Worm (Caenorhabditis elegans) whole organism, L3 larva: ENCODE measurements around the gene ttr-50.

Experiments used
- R02D3.7 ChIP-seq: fragments of 150-350 bp; optimal IDR thresholded peaks from 2 replicates; lab custom pipeline; 2014; ENCODE audit warnings: missing biosample characterization, missing genetic modification characterization
- aly-2 ChIP-seq: fragments of 150-350 bp; optimal IDR thresholded peaks from 2 replicates; lab custom pipeline; 2014; ENCODE audit warnings: missing biosample characterization, missing genetic modification characterization
- ama-1 ChIP-seq: fragments of 150-350 bp; optimal IDR thresholded peaks from 2 replicates; lab custom pipeline; 2018
- ceh-28 ChIP-seq: fragments of 150-350 bp; optimal IDR thresholded peaks from 2 replicates; lab custom pipeline; 2014; ENCODE audit warnings: missing biosample characterization, missing genetic modification reagents, missing genetic modification characterization
- ceh-82 ChIP-seq: fragments of 150-350 bp; optimal IDR thresholded peaks from 2 replicates; lab custom pipeline; 2014; ENCODE audit warnings: missing biosample characterization, missing genetic modification characterization
- ceh-9 ChIP-seq: sonication (generic microtip); optimal IDR thresholded peaks from 2 replicates; lab custom pipeline; 2018; ENCODE audit warnings: missing biosample characterization, missing genetic modification characterization
- elt-2 ChIP-seq: sonication (generic microtip); optimal IDR thresholded peaks from 2 replicates; lab custom pipeline; 2016; ENCODE audit warnings: missing genetic modification reagents, mild to moderate bottlenecking, missing genetic modification characterization, missing compliant biosample characterization
- fkh-10 ChIP-seq: sonication (generic microtip); optimal IDR thresholded peaks from 2 replicates; lab custom pipeline; 2017; ENCODE audit warnings: missing biosample characterization, missing genetic modification reagents, missing genetic modification characterization
- fkh-2 ChIP-seq: fragments of 150-350 bp; optimal IDR thresholded peaks from 2 replicates; lab custom pipeline; 2014; ENCODE audit warnings: missing biosample characterization, missing genetic modification reagents, missing genetic modification characterization
- fos-1 ChIP-seq: fragments of 150-350 bp; optimal IDR thresholded peaks from 2 replicates; lab custom pipeline; 2014; ENCODE audit warnings: missing biosample characterization, missing genetic modification characterization
- jun-1 ChIP-seq: fragments of 150-350 bp; optimal IDR thresholded peaks from 2 replicates; lab custom pipeline; 2014; ENCODE audit warnings: missing biosample characterization, missing genetic modification reagents, missing genetic modification characterization
- lin-39 ChIP-seq: fragments of 150-350 bp; optimal IDR thresholded peaks from 2 replicates; lab custom pipeline; 2018; ENCODE audit warnings: missing biosample characterization, missing genetic modification reagents, missing genetic modification characterization
- mdl-1 ChIP-seq: fragments of 150-350 bp; optimal IDR thresholded peaks from 2 replicates; lab custom pipeline; 2014; ENCODE audit warnings: missing biosample characterization, missing genetic modification characterization
- mml-1 ChIP-seq: fragments of 150-350 bp; sonication (generic microtip); optimal IDR thresholded peaks from 3 replicates; lab custom pipeline; 2014; ENCODE audit warnings: missing biosample characterization, missing genetic modification characterization
- nfya-1 ChIP-seq: sonication (generic microtip); optimal IDR thresholded peaks from 2 replicates; lab custom pipeline; 2017; ENCODE audit warnings: missing genetic modification characterization, mild to moderate bottlenecking, missing compliant biosample characterization, antibody characterized with exemption, moderate library complexity; ENCODE audit not compliant: insufficient read depth
- nhr-11 ChIP-seq: fragments of 150-350 bp; optimal IDR thresholded peaks from 2 replicates; lab custom pipeline; 2014; ENCODE audit warnings: missing biosample characterization, missing genetic modification characterization
- nhr-12 ChIP-seq: fragments of 150-350 bp; optimal IDR thresholded peaks from 2 replicates; lab custom pipeline; 2014; ENCODE audit warnings: missing biosample characterization, missing genetic modification characterization
- nhr-23 ChIP-seq: fragments of 150-350 bp; optimal IDR thresholded peaks from 2 replicates; lab custom pipeline; 2014; ENCODE audit warnings: missing biosample characterization, missing genetic modification reagents, missing genetic modification characterization
- nhr-237 ChIP-seq: fragments of 150-350 bp; optimal IDR thresholded peaks from 2 replicates; lab custom pipeline; 2014; ENCODE audit warnings: missing biosample characterization, missing genetic modification characterization
- nhr-25 ChIP-seq: sonication (generic microtip); optimal IDR thresholded peaks from 2 replicates; lab custom pipeline; 2017; ENCODE audit warnings: missing biosample characterization, missing genetic modification characterization
- nhr-43 ChIP-seq: sonication (generic microtip); optimal IDR thresholded peaks from 2 replicates; lab custom pipeline; 2016; ENCODE audit warnings: mild to moderate bottlenecking, missing genetic modification characterization, missing compliant biosample characterization; ENCODE audit not compliant: poor library complexity, severe bottlenecking
- nhr-76 ChIP-seq: fragments of 150-350 bp; sonication (generic microtip); optimal IDR thresholded peaks from 5 replicates; lab custom pipeline; 2014; ENCODE audit warnings: missing biosample characterization, missing genetic modification characterization
- nhr-77 ChIP-seq: fragments of 150-350 bp; optimal IDR thresholded peaks from 2 replicates; lab custom pipeline; 2014; ENCODE audit warnings: missing biosample characterization, missing genetic modification characterization
- pha-4 ChIP-seq: fragments of 150-350 bp; optimal IDR thresholded peaks from 2 replicates; lab custom pipeline; 2014; ENCODE audit warnings: missing biosample characterization, missing genetic modification reagents, missing genetic modification characterization
- pqm-1 ChIP-seq: fragments of 150-350 bp; optimal IDR thresholded peaks from 2 replicates; lab custom pipeline; 2017; ENCODE audit warnings: missing biosample characterization, missing genetic modification characterization, inconsistent platforms
- sea-2 ChIP-seq: fragments of 150-350 bp; sonication (generic microtip); optimal IDR thresholded peaks from 4 replicates; lab custom pipeline; 2014; ENCODE audit warnings: missing biosample characterization, missing genetic modification reagents, missing genetic modification characterization
- skn-1 ChIP-seq: fragments of 150-350 bp; optimal IDR thresholded peaks from 2 replicates; lab custom pipeline; 2014; ENCODE audit warnings: missing biosample characterization, missing genetic modification characterization
- snpc-4 ChIP-seq: fragments of 150-350 bp; optimal IDR thresholded peaks from 2 replicates; lab custom pipeline; 2014; ENCODE audit warnings: missing biosample characterization, missing genetic modification characterization
- tbx-2 ChIP-seq: sonication (generic microtip); optimal IDR thresholded peaks from 2 replicates; lab custom pipeline; 2016; ENCODE audit warnings: mild to moderate bottlenecking, missing genetic modification characterization, missing compliant biosample characterization
- unc-39 ChIP-seq: sonication (generic microtip); optimal IDR thresholded peaks from 4 replicates; lab custom pipeline; 2017; ENCODE audit warnings: missing biosample characterization, missing genetic modification characterization
- zag-1 ChIP-seq: fragments of 150-350 bp; optimal IDR thresholded peaks from 2 replicates; lab custom pipeline; 2014; ENCODE audit warnings: missing biosample characterization, missing genetic modification characterization
- ztf-11 ChIP-seq: fragments of 150-350 bp; optimal IDR thresholded peaks from 2 replicates; lab custom pipeline; 2014; ENCODE audit warnings: missing biosample characterization, missing genetic modification characterization
- ztf-4 ChIP-seq: fragments of 150-350 bp; optimal IDR thresholded peaks from 2 replicates; lab custom pipeline; 2014; ENCODE audit warnings: missing biosample characterization, missing genetic modification characterization

The ttr-50 gene

DNA sequence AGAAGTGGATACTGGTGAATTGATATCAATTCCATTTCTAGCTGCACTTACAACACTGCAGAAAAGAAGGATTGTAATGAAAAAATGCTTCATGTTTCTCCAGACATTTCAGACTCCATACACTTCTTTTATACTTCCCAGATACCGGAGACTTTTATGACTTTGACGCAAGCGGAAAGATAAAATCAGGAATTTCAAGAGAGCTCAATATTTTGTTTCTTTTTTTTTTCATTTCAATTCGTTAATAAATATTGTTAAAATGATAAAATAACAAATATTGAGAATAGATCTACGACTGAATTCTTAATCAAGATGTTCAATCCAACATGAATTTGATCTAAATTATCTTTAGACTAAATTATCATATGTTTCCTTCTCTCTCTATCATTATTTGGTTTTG, 15.3 kb downstream of the ttr-50 start, which contains the start of gene lys-5:
lys-5 (minus strand) TSS at position 101 of the 400 bp plus-strand sequence.
- TF ChIP-seq tbx-2 (tag; lab: Kevin White, UChicago) (no peak), mdl-1 (no peak), ama-1 (lab: Kevin White, UChicago) (no peak), sea-2 (GFP tag; lab: Kevin White, UChicago) (no peak), elt-2 (tag; lab: Kevin White, UChicago) (peak; percentile 7), aly-2 (tag; lab: Kevin White, UChicago) (no peak)

DNA sequence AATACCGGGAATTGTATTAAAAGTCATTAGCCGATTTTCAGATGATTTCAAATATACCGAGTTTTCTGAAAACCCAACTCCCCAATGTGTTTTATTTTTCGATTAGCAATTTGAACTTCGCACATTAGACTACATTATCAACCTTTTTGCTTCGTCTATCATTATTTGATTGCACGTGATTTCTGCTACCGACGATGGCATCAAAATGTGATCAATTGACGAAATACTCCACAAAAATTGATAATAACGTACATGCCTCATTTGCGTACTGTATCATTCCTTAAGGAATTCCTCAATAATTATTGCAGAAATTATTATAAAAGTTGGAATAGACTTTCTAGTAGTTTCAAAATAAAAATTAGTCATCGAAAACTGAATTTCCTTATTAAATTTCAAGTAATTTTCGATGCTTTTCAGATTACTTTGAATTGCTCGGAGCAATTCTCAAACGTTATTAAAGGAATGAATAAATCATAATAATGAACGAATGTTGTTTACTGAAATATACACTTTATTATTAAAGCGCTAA, 17.0 kb downstream of the ttr-50 start:
- TF ChIP-seq zag-1 (tag; lab: Kevin White, UChicago) (no peak), fkh-2 (tag; lab: Kevin White, UChicago) (no peak), pqm-1 (tag; lab: Kevin White, UChicago) (peak; percentile 74), nhr-11 (tag; lab: Kevin White, UChicago) (no peak), nhr-237 (tag; lab: Kevin White, UChicago) (no peak), nhr-43 (tag; lab: Kevin White, UChicago) (no peak), ztf-4 (tag; lab: Kevin White, UChicago) (no peak), unc-39 (tag; lab: Kevin White, UChicago) (no peak), ceh-82 (tag; lab: Kevin White, UChicago) (no peak), nhr-76 (tag; lab: Kevin White, UChicago) (no peak), fos-1 (tag; lab: Kevin White, UChicago) (no peak), jun-1 (tag; lab: Kevin White, UChicago) (no peak), nhr-23 (no peak), nhr-12 (tag; lab: Kevin White, UChicago) (no peak), mml-1 (tag; lab: Kevin White, UChicago) (no peak), nhr-77 (tag; lab: Kevin White, UChicago) (no peak), snpc-4 (tag; lab: Kevin White, UChicago) (no peak), fkh-10 (GFP tag; lab: Kevin White, UChicago) (no peak), R02D3.7 (tag; lab: Kevin White, UChicago) (no peak), pha-4 (tag; lab: Kevin White, UChicago) (peak; percentile 13), skn-1 (tag; lab: Kevin White, UChicago) (no peak), ztf-11 (tag; lab: Kevin White, UChicago) (no peak), elt-2 (tag; lab: Kevin White, UChicago) (peak; percentile 77), ceh-9 (tag; lab: Kevin White, UChicago) (no peak), ama-1 (lab: Kevin White, UChicago) (no peak), nhr-25 (tag; lab: Kevin White, UChicago) (no peak)
- TF ChIP-seq, all 47 proteins: peak for 3

DNA sequence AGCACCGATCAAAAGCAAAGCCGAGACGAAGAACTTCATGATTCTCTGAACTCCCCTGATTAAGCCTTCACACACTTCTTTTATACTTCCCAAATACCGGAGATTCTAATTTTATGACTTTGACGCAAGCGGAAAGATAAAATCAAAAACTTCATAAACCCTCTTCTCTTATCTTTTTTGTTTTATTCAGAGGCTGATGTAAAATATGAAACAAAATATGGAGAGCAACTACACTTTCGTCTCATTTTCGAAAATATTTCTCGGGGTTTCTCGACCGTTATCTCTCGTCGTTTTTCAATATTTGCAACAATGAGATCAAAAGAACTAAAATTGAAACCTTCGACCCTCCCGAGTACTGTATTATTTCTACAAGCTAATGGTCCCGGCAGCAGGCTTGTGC, 17.8 kb downstream of the ttr-50 start, which contains the start of gene lys-4:
lys-4 (minus strand) TSS at position 115 of the 400 bp plus-strand sequence.
- TF ChIP-seq ceh-28 (tag; lab: Kevin White, UChicago) (no peak), lin-39 (no peak), nfya-1 (tag; lab: Kevin White, UChicago) (no peak), elt-2 (tag; lab: Kevin White, UChicago) (peak; percentile 82), pqm-1 (tag; lab: Kevin White, UChicago) (peak; percentile 75), nhr-23 (no peak)

DNA sequence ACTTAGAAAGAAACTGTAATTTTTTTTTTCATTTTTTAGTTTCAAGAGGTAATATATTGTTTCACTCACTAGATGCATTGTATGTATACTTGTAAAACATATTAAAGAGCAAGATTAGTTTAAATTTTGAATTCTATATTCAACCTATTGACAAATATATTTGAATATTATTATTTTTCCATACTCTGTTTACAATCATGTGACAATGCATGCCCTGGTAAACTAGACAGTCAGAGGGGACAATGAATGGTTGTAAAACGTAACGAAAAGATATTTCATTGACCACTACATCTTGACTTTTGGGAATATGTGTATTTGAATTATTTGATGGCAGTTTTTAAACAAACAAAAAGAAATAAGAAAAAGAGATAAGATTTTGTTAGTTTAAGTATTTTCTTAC, 18.5 kb downstream of the ttr-50 start:
- TF ChIP-seq pha-4 (tag; lab: Kevin White, UChicago) = peak; percentile 36
- TF ChIP-seq elt-2 (tag; lab: Kevin White, UChicago) = no peak

DNA sequence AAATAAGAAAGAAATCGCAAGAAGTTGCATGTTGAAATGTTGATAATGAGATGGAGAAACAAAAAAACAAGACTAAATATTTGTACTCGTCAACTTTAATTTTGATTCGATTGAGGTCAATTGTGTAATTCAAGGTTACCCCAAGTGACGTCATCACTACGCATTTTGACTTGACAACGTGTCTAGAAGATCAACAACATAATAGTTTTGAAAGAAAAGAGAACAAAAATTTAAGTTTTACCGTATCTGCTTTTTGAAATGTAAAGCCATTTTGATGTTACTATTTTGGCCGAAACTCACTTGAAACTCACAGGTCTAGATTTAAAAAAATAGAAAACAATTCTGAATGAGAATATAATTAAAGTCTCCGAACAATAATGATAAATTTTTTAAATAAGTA, 19.9 kb downstream of the ttr-50 start, which contains the start of gene dsl-5:
dsl-5 (minus strand) TSS at position 101 of the 400 bp plus-strand sequence.
- TF ChIP-seq nhr-25 (tag; lab: Kevin White, UChicago) (peak; percentile 12), ceh-28 (tag; lab: Kevin White, UChicago) (no peak)
